Worm (Caenorhabditis elegans): ENCODE results near the gene Y4C6B.7.

Gene Y4C6B.7

ce11 chrIV:5393566-5393965, 40.3 kb upstream of the Y4C6B.7 start:
- TF ChIP-seq elt-2 (tag; optimal IDR thresholded peaks at IDR 0.05) = peak; percentile 68
- TF ChIP-seq nhr-11 (tag; optimal IDR thresholded peaks at IDR 0.05) = no peak
- TF ChIP-seq nhr-76 (tag; optimal IDR thresholded peaks at IDR 0.05) = no peak
- TF ChIP-seq pqm-1 (tag; optimal IDR thresholded peaks at IDR 0.05) = peak; percentile 61
- no peak for TF ChIP-seq unc-62 (GFP tag; optimal IDR thresholded peaks at IDR 0.05)
- peak; percentile 51 for TF ChIP-seq pha-4 (tag; optimal IDR thresholded peaks at IDR 0.05)

- TF ChIP-seq skn-1 (tag; optimal IDR thresholded peaks at IDR 0.05) (no peak), egl-27 (tag; optimal IDR thresholded peaks at IDR 0.05) (no peak), nhr-28 (tag; optimal IDR thresholded peaks at IDR 0.05) (no peak), lin-15B (tag; optimal IDR thresholded peaks at IDR 0.05) (no peak), unc-62 (GFP tag; optimal IDR thresholded peaks at IDR 0.05) (no peak), daf-12 (tag; optimal IDR thresholded peaks at IDR 0.05) (no peak), elt-1 (tag; optimal IDR thresholded peaks at IDR 0.05) (no peak), ceh-16 (tag; optimal IDR thresholded peaks at IDR 0.05) (no peak)
Measured at ce11 chrIV:5391507-5392057, 38.3 kb upstream of the Y4C6B.7 start, which contains the start of the genes htp-1 and ZK616.5. Gene htp-1, minus strand, starts transcription at chrIV:5391557. Gene ZK616.5, plus strand, starts transcription at chrIV:5391929.

- TF ChIP-seq nhr-25 (tag; optimal IDR thresholded peaks at IDR 0.05) = peak; percentile 24
- TF ChIP-seq nhr-28 (tag; optimal IDR thresholded peaks at IDR 0.05) = no peak
Measured at ce11 chrIV:5389951-5390350, 36.7 kb upstream of the Y4C6B.7 start.

- TF ChIP-seq jun-1 (tag; optimal IDR thresholded peaks at IDR 0.05) (peak; percentile 28), lin-39 (tag; optimal IDR thresholded peaks at IDR 0.05) (no peak), daf-12 (tag; optimal IDR thresholded peaks at IDR 0.05) (no peak), lsy-12 (tag; optimal IDR thresholded peaks at IDR 0.05) (no peak), ZK546.5 (tag; optimal IDR thresholded peaks at IDR 0.05) (no peak), nhr-43 (tag; optimal IDR thresholded peaks at IDR 0.05; ENCODE audit: poor library complexity, severe bottlenecking) (no peak), nhr-23 (tag; optimal IDR thresholded peaks at IDR 0.05) (no peak), fos-1 (tag; optimal IDR thresholded peaks at IDR 0.05) (no peak), elt-2 (tag; optimal IDR thresholded peaks at IDR 0.05) (peak; percentile 85), ama-1 (optimal IDR thresholded peaks at IDR 0.05) (peak; percentile 77), pqm-1 (tag; optimal IDR thresholded peaks at IDR 0.05) (peak; percentile 67), ceh-9 (tag; optimal IDR thresholded peaks at IDR 0.05) (no peak), nhr-237 (tag; optimal IDR thresholded peaks at IDR 0.05) (no peak), nhr-76 (tag; optimal IDR thresholded peaks at IDR 0.05) (no peak), fkh-2 (tag; optimal IDR thresholded peaks at IDR 0.05) (no peak), sea-2 (GFP tag; optimal IDR thresholded peaks at IDR 0.05) (no peak), mml-1 (tag; optimal IDR thresholded peaks at IDR 0.05) (no peak), nhr-12 (tag; optimal IDR thresholded peaks at IDR 0.05) (no peak), pha-4 (tag; optimal IDR thresholded peaks at IDR 0.05) (peak; percentile 55), ceh-28 (tag; optimal IDR thresholded peaks at IDR 0.05) (no peak), zag-1 (tag; optimal IDR thresholded peaks at IDR 0.05) (no peak), ceh-16 (tag; optimal IDR thresholded peaks at IDR 0.05) (no peak), elt-1 (tag; optimal IDR thresholded peaks at IDR 0.05) (no peak), ztf-11 (tag; optimal IDR thresholded peaks at IDR 0.05) (no peak), skn-1 (tag; optimal IDR thresholded peaks at IDR 0.05) (no peak), lin-15B (tag; optimal IDR thresholded peaks at IDR 0.05) (no peak), ztf-4 (tag; optimal IDR thresholded peaks at IDR 0.05) (no peak), nhr-28 (tag; optimal IDR thresholded peaks at IDR 0.05) (no peak)
Measured at ce11 chrIV:5388477-5389065, 35.3 kb upstream of the Y4C6B.7 start, which contains the start of gene elo-6. Gene elo-6, minus strand, starts transcription at chrIV:5388559.

- TF ChIP-seq snpc-4 (tag; optimal IDR thresholded peaks at IDR 0.05) (no peak), nhr-67 (tag; optimal IDR thresholded peaks at IDR 0.05) (no peak), pha-4 (tag; optimal IDR thresholded peaks at IDR 0.05) (no peak), nhr-25 (tag; optimal IDR thresholded peaks at IDR 0.05) (no peak), nhr-28 (tag; optimal IDR thresholded peaks at IDR 0.05) (no peak), fkh-10 (GFP tag; optimal IDR thresholded peaks at IDR 0.05) (no peak), nhr-23 (tag; optimal IDR thresholded peaks at IDR 0.05) (no peak), lsy-12 (tag; optimal IDR thresholded peaks at IDR 0.05) (no peak), nhr-77 (tag; optimal IDR thresholded peaks at IDR 0.05) (no peak), sea-2 (GFP tag; optimal IDR thresholded peaks at IDR 0.05) (no peak), ztf-4 (tag; optimal IDR thresholded peaks at IDR 0.05) (no peak), eor-1 (tag; optimal IDR thresholded peaks at IDR 0.05) (no peak), R02D3.7 (tag; optimal IDR thresholded peaks at IDR 0.05) (no peak), nfya-1 (tag; optimal IDR thresholded peaks at IDR 0.05; ENCODE audit: insufficient read depth) (no peak), jun-1 (tag; optimal IDR thresholded peaks at IDR 0.05) (no peak), ama-1 (optimal IDR thresholded peaks at IDR 0.05) (no peak), unc-62 (GFP tag; optimal IDR thresholded peaks at IDR 0.05) (no peak), ceh-82 (tag; optimal IDR thresholded peaks at IDR 0.05) (no peak), aly-2 (tag; optimal IDR thresholded peaks at IDR 0.05) (no peak), fkh-2 (tag; optimal IDR thresholded peaks at IDR 0.05) (no peak)
Measured at ce11 chrIV:5385020-5385419, 31.8 kb upstream of the Y4C6B.7 start, which contains the start of gene F41H10.12. Gene F41H10.12, plus strand, starts transcription at chrIV:5385320.
